Worm (Caenorhabditis elegans) whole organism, L2 larva: Measurements from ENCODE around the gene acs-3.

Experiments used
- Y55F3AM.14 ChIP-seq: fragments of 200-800 bp; sonication (Bioruptor generic); optimal IDR thresholded peaks from 2 replicates; lab custom pipeline; 2018; ENCODE audit warnings: mild to moderate bottlenecking, missing genetic modification characterization, missing compliant biosample characterization
- crh-2 ChIP-seq: sonication (generic microtip); optimal IDR thresholded peaks from 2 replicates; lab custom pipeline; 2017; ENCODE audit warnings: missing biosample characterization, missing genetic modification characterization
- dmd-4 ChIP-seq: sonication (generic microtip); optimal IDR thresholded peaks from 2 replicates; lab custom pipeline; 2017; ENCODE audit warnings: missing biosample characterization, missing genetic modification characterization
- elt-1 ChIP-seq: fragments of 150-350 bp; optimal IDR thresholded peaks from 2 replicates; lab custom pipeline; 2014; ENCODE audit warnings: missing biosample characterization, missing genetic modification characterization
- lin-11 ChIP-seq: fragments of 150-350 bp; sonication (generic microtip); optimal IDR thresholded peaks from 2 replicates; lab custom pipeline; 2014; ENCODE audit warnings: missing biosample characterization, missing genetic modification characterization, inconsistent platforms, mixed read lengths
- lsy-2 ChIP-seq, 2 experiments: fragments of 150-350 bp in 1 of 2; sonication (generic microtip) in 1 of 2; optimal IDR thresholded peaks; 2 replicates each; lab custom pipeline; 2014 to 2017; ENCODE audit warnings: missing biosample characterization in 2 of 2, missing genetic modification characterization in 2 of 2
- mdl-1 ChIP-seq, 2 experiments: fragments of 150-350 bp in 1 of 2; sonication (generic microtip) in 1 of 2; optimal IDR thresholded peaks; 2 replicates each; lab custom pipeline; 2017; ENCODE audit warnings: missing biosample characterization in 2 of 2, missing genetic modification characterization in 2 of 2
- nhr-10 ChIP-seq: sonication (generic microtip); optimal IDR thresholded peaks from 2 replicates; lab custom pipeline; 2017; ENCODE audit warnings: missing biosample characterization, missing genetic modification characterization
- nhr-6 ChIP-seq: fragments of 150-350 bp; optimal IDR thresholded peaks from 2 replicates; lab custom pipeline; 2014; ENCODE audit warnings: missing biosample characterization, missing genetic modification characterization
- nhr-77 ChIP-seq: fragments of 150-350 bp; optimal IDR thresholded peaks from 2 replicates; lab custom pipeline; 2014; ENCODE audit warnings: missing biosample characterization, missing genetic modification characterization
- peb-1 ChIP-seq: fragments of 150-350 bp; optimal IDR thresholded peaks from 2 replicates; lab custom pipeline; 2014; ENCODE audit warnings: missing biosample characterization, missing genetic modification characterization
- sem-4 ChIP-seq: fragments of 150-350 bp; optimal IDR thresholded peaks from 2 replicates; lab custom pipeline; 2014; ENCODE audit warnings: missing biosample characterization, missing genetic modification reagents, missing genetic modification characterization
- skn-1 ChIP-seq: sonication (generic microtip); optimal IDR thresholded peaks from 2 replicates; lab custom pipeline; 2017; ENCODE audit warnings: missing biosample characterization, missing genetic modification characterization
- sma-3 ChIP-seq: sonication (generic microtip); optimal IDR thresholded peaks from 2 replicates; lab custom pipeline; 2016; ENCODE audit warnings: missing genetic modification reagents, missing genetic modification characterization, missing compliant biosample characterization
- sma-9 ChIP-seq, 2 experiments: fragments of 150-350 bp in 1 of 2; sonication (generic microtip) in 1 of 2; optimal IDR thresholded peaks; 2 replicates each; lab custom pipeline; 2014 to 2016; ENCODE audit warnings: missing genetic modification characterization in 2 of 2, mild to moderate bottlenecking in 1 of 2, missing biosample characterization in 1 of 2, missing compliant biosample characterization in 1 of 2, missing genetic modification reagents in 1 of 2, moderate library complexity in 1 of 2
- unc-55 ChIP-seq: fragments of 150-350 bp; sonication (generic microtip); optimal IDR thresholded peaks from 3 replicates; lab custom pipeline; 2014; ENCODE audit warnings: missing biosample characterization, missing genetic modification reagents, missing genetic modification characterization
- unc-62 ChIP-seq: fragments of 150-350 bp; optimal IDR thresholded peaks from 2 replicates; lab custom pipeline; 2014; ENCODE audit warnings: missing biosample characterization, missing genetic modification reagents, missing genetic modification characterization
- zag-1 ChIP-seq: fragments of 150-350 bp; optimal IDR thresholded peaks from 2 replicates; lab custom pipeline; 2014; ENCODE audit warnings: missing biosample characterization, missing genetic modification characterization
- ztf-1 ChIP-seq: fragments of 200-800 bp; sonication (Bioruptor generic); conservative IDR thresholded peaks from 2 replicates; pipeline ENCODE4 v1.3.6; 2022; ENCODE audit warnings: missing genetic modification characterization, missing compliant biosample characterization
- ztf-11 ChIP-seq: sonication (generic microtip); optimal IDR thresholded peaks from 2 replicates; lab custom pipeline; 2017; ENCODE audit warnings: missing biosample characterization, missing genetic modification characterization

The acs-3 gene

ce11 chrV:2018689-2019088 is 49.4 kb downstream of the acs-3 start, which contains the start of gene F59A7.14:
Gene F59A7.14, plus strand, starts transcription at chrV:2018989.
- no peak for TF ChIP-seq ztf-11
- TF ChIP-seq crh-2, result no peak
- TF ChIP-seq sma-9 (GFP tag; optimal IDR thresholded peaks at IDR 0.05; lab: Kevin White, UChicago), result no peak
- no peak for TF ChIP-seq sma-9 (tag; optimal IDR thresholded peaks at IDR 0.05; lab: Kevin White, UChicago)
- TF ChIP-seq unc-62 (GFP tag; lab: Kevin White, UChicago), result no peak
- TF ChIP-seq nhr-6 (tag; lab: Kevin White, UChicago), result no peak
- TF ChIP-seq elt-1 (tag; lab: Kevin White, UChicago), result no peak
- no peak for TF ChIP-seq zag-1 (tag; lab: Kevin White, UChicago)
- TF ChIP-seq unc-55 (GFP tag; lab: Kevin White, UChicago), result no peak
- no peak for TF ChIP-seq nhr-77 (tag; lab: Kevin White, UChicago)
- TF ChIP-seq skn-1 (tag; lab: Kevin White, UChicago), result no peak
- TF ChIP-seq lsy-2 (tag; optimal IDR thresholded peaks at IDR 0.05; lab: Kevin White, UChicago), result no peak
- no peak for TF ChIP-seq peb-1 (tag; lab: Kevin White, UChicago)

DNA sequence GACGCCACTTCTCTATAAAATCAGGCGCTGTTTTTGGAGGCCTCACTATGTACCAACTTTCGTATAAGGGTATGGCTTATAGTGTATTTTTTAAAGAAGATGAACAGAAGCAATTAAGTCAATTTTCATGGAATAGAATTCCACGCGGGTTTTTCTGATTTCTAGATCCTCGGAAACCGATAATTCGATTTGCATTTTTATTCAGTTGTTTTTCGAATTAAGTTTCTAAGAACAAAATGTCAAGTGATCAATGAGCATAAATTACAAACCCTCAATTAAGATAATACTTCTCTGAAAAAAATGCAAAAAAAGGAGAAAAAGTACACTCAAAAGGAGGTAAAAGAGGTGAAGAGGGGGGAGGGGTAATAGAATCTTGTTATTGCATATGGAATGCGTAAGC is 52.0 kb downstream of the acs-3 start:
- TF ChIP-seq dmd-4 (tag; lab: Kevin White, UChicago) (no peak), nhr-10 (tag; lab: Kevin White, UChicago) (no peak), Y55F3AM.14 (GFP tag; lab: Kevin White, UChicago) (no peak), sem-4 (tag; lab: Kevin White, UChicago) (no peak)
- TF ChIP-seq, all 48 proteins: peak for 0

- TF ChIP-seq sma-3 (GFP tag; lab: Kevin White, UChicago) (no peak), lin-11 (tag; lab: Kevin White, UChicago) (no peak), mdl-1 (tag; optimal IDR thresholded peaks at IDR 0.05; lab: Kevin White, UChicago) (no peak), ztf-1 (GFP tag; lab: Robert Waterston, UW) (no peak), nhr-6 (tag; lab: Kevin White, UChicago) (no peak)
These were observed 53.0 kb downstream of the acs-3 start, which contains the start of gene F59A7.5 for ce11 chrV:2022374-2022773. Gene F59A7.5, plus strand, starts transcription at chrV:2022674.
